Fruit fly (Drosophila melanogaster) whole organism, embryonic: ENCODE data around the gene SuUR.
A peak's percentile ranks its signal among the peaks of the same experiment; 100 is the strongest.

Experiments
- Aef1 ChIP-seq: fragments of 200-800 bp; sonication (Bioruptor generic); IDR thresholded peaks from 3 replicates; pipeline ENCODE4 v1.3.6; 2022; ENCODE audit warnings: missing biosample characterization, missing genetic modification characterization
- Atf6 ChIP-seq: fragments of 200-800 bp; sonication (Bioruptor generic); IDR thresholded peaks from 2 replicates; pipeline ENCODE4 v1.3.6; 2022; ENCODE audit warnings: missing biosample characterization, missing genetic modification characterization
- CG11247 ChIP-seq: fragments of 200-800 bp; sonication (Bioruptor generic); IDR thresholded peaks from 2 replicates; pipeline ENCODE4 v1.3.6; 2022; ENCODE audit warnings: missing biosample characterization, missing genetic modification characterization
- CG11696 ChIP-seq: fragments of 200-800 bp; sonication (Bioruptor generic); IDR thresholded peaks from 2 replicates; pipeline ENCODE4 v1.3.6; 2022; ENCODE audit warnings: missing biosample characterization, missing genetic modification characterization
- CG13123 ChIP-seq: fragments of 200-800 bp; sonication (Bioruptor generic); optimal IDR thresholded peaks from 2 replicates; lab custom pipeline; 2016; ENCODE audit warnings: missing biosample characterization, missing genetic modification characterization
- CG13624 ChIP-seq: fragments of 200-800 bp; sonication (Bioruptor generic); optimal IDR thresholded peaks from 2 replicates; lab custom pipeline; 2016; ENCODE audit warnings: missing biosample characterization, missing genetic modification characterization
- CG13775 ChIP-seq: fragments of 200-800 bp; sonication (Bioruptor generic); optimal IDR thresholded peaks from 3 replicates; lab custom pipeline; 2017; ENCODE audit warnings: missing biosample characterization, mild to moderate bottlenecking, missing genetic modification characterization
- CG14014 ChIP-seq: fragments of 200-800 bp; sonication (Bioruptor generic); IDR thresholded peaks from 2 replicates; pipeline ENCODE4 v1.3.6; 2022; ENCODE audit warnings: missing biosample characterization, missing genetic modification characterization
- CG18262 ChIP-seq: fragments of 200-800 bp; optimal IDR thresholded peaks from 3 replicates; lab custom pipeline; 2019; ENCODE audit warnings: missing biosample characterization, mild to moderate bottlenecking, missing genetic modification characterization, moderate library complexity
- CG2202 ChIP-seq: fragments of 200-800 bp; sonication (Bioruptor generic); optimal IDR thresholded peaks from 2 replicates; lab custom pipeline; 2018; ENCODE audit warnings: missing biosample characterization, mild to moderate bottlenecking, missing genetic modification characterization
- CG30020 ChIP-seq: fragments of 200-800 bp; optimal IDR thresholded peaks from 2 replicates; lab custom pipeline; 2019; ENCODE audit warnings: missing biosample characterization, mild to moderate bottlenecking, missing genetic modification characterization, moderate library complexity
- CG3407 ChIP-seq: fragments of 200-800 bp; sonication (Bioruptor generic); optimal IDR thresholded peaks from 2 replicates; lab custom pipeline; 2018; ENCODE audit warnings: missing biosample characterization, mild to moderate bottlenecking, missing genetic modification characterization
- CG3847 ChIP-seq: fragments of 200-800 bp; sonication (Bioruptor generic); IDR thresholded peaks from 2 replicates; pipeline ENCODE4 v1.3.6; 2022; ENCODE audit warnings: missing biosample characterization, missing genetic modification characterization
- CG6654 ChIP-seq: fragments of 200-800 bp; sonication (Bioruptor generic); optimal IDR thresholded peaks from 2 replicates; lab custom pipeline; 2017; ENCODE audit warnings: missing biosample characterization, mild to moderate bottlenecking, missing genetic modification characterization
- CG6689 ChIP-seq: fragments of 200-800 bp; sonication (Bioruptor generic); IDR thresholded peaks from 2 replicates; pipeline ENCODE4 v1.3.6; 2022; ENCODE audit warnings: missing biosample characterization, missing genetic modification characterization
- CG7372 ChIP-seq: fragments of 200-800 bp; sonication (Bioruptor generic); IDR thresholded peaks from 2 replicates; pipeline ENCODE4 v1.3.6; 2022; ENCODE audit warnings: missing biosample characterization, missing genetic modification characterization
- CG7745 ChIP-seq: fragments of 200-800 bp; sonication (Bioruptor generic); optimal IDR thresholded peaks from 2 replicates; lab custom pipeline; 2018; ENCODE audit warnings: missing biosample characterization, mild to moderate bottlenecking, missing genetic modification characterization, moderate library complexity
- CkIIα-i1 ChIP-seq: fragments of 200-800 bp; sonication (Bioruptor generic); IDR thresholded peaks from 2 replicates; pipeline ENCODE4 v1.3.6; 2022; ENCODE audit warnings: missing biosample characterization, missing genetic modification characterization
- Dip3 ChIP-seq: fragments of 200-800 bp; sonication (Bioruptor generic); optimal IDR thresholded peaks from 3 replicates; lab custom pipeline; 2016; ENCODE audit warnings: missing biosample characterization, missing genetic modification characterization
- HHEX ChIP-seq: fragments of 200-800 bp; sonication (Bioruptor generic); optimal IDR thresholded peaks from 3 replicates; lab custom pipeline; 2017; ENCODE audit warnings: missing biosample characterization, mild to moderate bottlenecking, missing genetic modification characterization, missing genetic modification reagents
- HLHmδ ChIP-seq: fragments of 200-800 bp; sonication (Bioruptor generic); optimal IDR thresholded peaks from 2 replicates; lab custom pipeline; 2018; ENCODE audit warnings: missing biosample characterization, mild to moderate bottlenecking, missing genetic modification characterization, moderate library complexity
- Hand ChIP-seq: fragments of 200-800 bp; sonication (Bioruptor generic); optimal IDR thresholded peaks from 2 replicates; lab custom pipeline; 2017; ENCODE audit warnings: mild to moderate bottlenecking, missing biosample characterization, missing genetic modification reagents, missing genetic modification characterization
- MTF-1 ChIP-seq: fragments of 200-800 bp; sonication (Bioruptor generic); optimal IDR thresholded peaks from 2 replicates; lab custom pipeline; 2018; ENCODE audit warnings: missing biosample characterization, mild to moderate bottlenecking, missing genetic modification characterization, borderline replicate concordance
- NFAT ChIP-seq: fragments of 200-800 bp; sonication (Bioruptor generic); IDR thresholded peaks from 2 replicates; pipeline ENCODE4 v1.3.6; 2022; ENCODE audit warnings: missing biosample characterization, missing genetic modification characterization
- Six4 ChIP-seq: fragments of 200-800 bp; sonication (Bioruptor generic); optimal IDR thresholded peaks from 2 replicates; lab custom pipeline; 2016; ENCODE audit warnings: missing biosample characterization, missing genetic modification characterization
- Vsx1 ChIP-seq: fragments of 200-800 bp; sonication (Bioruptor generic); optimal IDR thresholded peaks from 2 replicates; lab custom pipeline; 2017; ENCODE audit warnings: missing biosample characterization, mild to moderate bottlenecking, missing genetic modification characterization, missing genetic modification reagents
- Xrp1 ChIP-seq: fragments of 200-800 bp; sonication (Bioruptor generic); IDR thresholded peaks from 2 replicates; pipeline ENCODE4 v1.3.6; 2022; ENCODE audit warnings: missing biosample characterization, missing genetic modification characterization
- ac ChIP-seq: fragments of 200-800 bp; sonication (Bioruptor generic); optimal IDR thresholded peaks from 3 replicates; lab custom pipeline; 2017; ENCODE audit warnings: missing biosample characterization, mild to moderate bottlenecking, missing genetic modification characterization
- btn ChIP-seq: fragments of 200-800 bp; sonication (Bioruptor generic); optimal IDR thresholded peaks from 2 replicates; lab custom pipeline; 2016; ENCODE audit warnings: missing biosample characterization, missing genetic modification characterization
- croc ChIP-seq: fragments of 200-800 bp; sonication (Bioruptor generic); conservative IDR thresholded peaks from 3 replicates; pipeline ENCODE4 v1.3.6; 2022; ENCODE audit warnings: missing biosample characterization, missing genetic modification characterization
- dm ChIP-seq: fragments of 200-800 bp; sonication (Bioruptor generic); optimal IDR thresholded peaks from 3 replicates; lab custom pipeline; 2016; ENCODE audit warnings: missing biosample characterization, missing genetic modification characterization
- en ChIP-seq: fragments of 200-800 bp; sonication (Bioruptor generic); optimal IDR thresholded peaks from 2 replicates; lab custom pipeline; 2016; ENCODE audit warnings: missing biosample characterization, missing genetic modification characterization
- esg ChIP-seq: fragments of 200-800 bp; sonication (Bioruptor generic); conservative IDR thresholded peaks from 2 replicates; pipeline ENCODE4 v1.3.6; 2022; ENCODE audit warnings: missing biosample characterization, missing genetic modification characterization
- h ChIP-seq: fragments of >200 bp; optimal IDR thresholded peaks from 2 replicates; lab custom pipeline; 2017
- lbe ChIP-seq: fragments of 200-800 bp; sonication (Bioruptor generic); optimal IDR thresholded peaks from 2 replicates; lab custom pipeline; 2016; ENCODE audit warnings: missing biosample characterization, mild to moderate bottlenecking, missing genetic modification characterization
- lilli ChIP-seq: fragments of 200-800 bp; sonication (Bioruptor generic); optimal IDR thresholded peaks from 3 replicates; lab custom pipeline; 2016; ENCODE audit warnings: missing biosample characterization, missing genetic modification characterization
- luna ChIP-seq: fragments of 200-800 bp; sonication (Bioruptor generic); optimal IDR thresholded peaks from 2 replicates; lab custom pipeline; 2016; ENCODE audit warnings: missing biosample characterization, missing genetic modification characterization
- mld ChIP-seq: fragments of 200-800 bp; sonication (Bioruptor generic); IDR thresholded peaks from 3 replicates; pipeline ENCODE4 v1.3.6; 2022; ENCODE audit warnings: missing biosample characterization, missing genetic modification characterization; ENCODE audit not compliant: partially characterized antibody
- nerfin-1 ChIP-seq: fragments of 200-800 bp; sonication (Bioruptor generic); optimal IDR thresholded peaks from 3 replicates; lab custom pipeline; 2019; ENCODE audit warnings: missing biosample characterization, mild to moderate bottlenecking, missing genetic modification characterization, moderate library complexity
- oc ChIP-seq: fragments of 200-800 bp; sonication (Bioruptor generic); optimal IDR thresholded peaks from 2 replicates; lab custom pipeline; 2018; ENCODE audit warnings: missing biosample characterization, mild to moderate bottlenecking, missing genetic modification characterization, moderate library complexity
- phol ChIP-seq: fragments of 200-800 bp; sonication (Bioruptor generic); optimal IDR thresholded peaks from 3 replicates; lab custom pipeline; 2018; ENCODE audit warnings: missing biosample characterization, mild to moderate bottlenecking, missing genetic modification characterization, moderate library complexity
- pros ChIP-seq: fragments of 200-800 bp; sonication (Bioruptor generic); optimal IDR thresholded peaks from 3 replicates; lab custom pipeline; 2019; ENCODE audit warnings: missing biosample characterization, mild to moderate bottlenecking, missing genetic modification characterization, moderate library complexity
- ranshi ChIP-seq: fragments of 200-800 bp; sonication (Bioruptor generic); IDR thresholded peaks from 2 replicates; pipeline ENCODE4 v1.3.6; 2022; ENCODE audit warnings: missing biosample characterization, missing genetic modification characterization
- repo ChIP-seq: fragments of 200-800 bp; sonication (Bioruptor generic); optimal IDR thresholded peaks from 2 replicates; lab custom pipeline; 2016; ENCODE audit warnings: missing biosample characterization, missing genetic modification characterization
- sc ChIP-seq, 3 experiments: fragments of >200 bp in 2 of 3; fragments of 200-800 bp in 1 of 3; sonication (Bioruptor generic) in 1 of 3; optimal IDR thresholded peaks; 2 replicates in 2 of 3; 3 replicates in 1 of 3; lab custom pipeline; 2017; ENCODE audit warnings: mild to moderate bottlenecking in 1 of 3, missing biosample characterization in 1 of 3, missing genetic modification characterization in 1 of 3, missing genetic modification reagents in 1 of 3
- schlank ChIP-seq: fragments of 200-800 bp; sonication (Bioruptor generic); optimal IDR thresholded peaks from 2 replicates; lab custom pipeline; 2018; ENCODE audit warnings: missing biosample characterization, mild to moderate bottlenecking, missing genetic modification characterization
- sima ChIP-seq: fragments of 200-800 bp; sonication (Bioruptor generic); optimal IDR thresholded peaks from 2 replicates; lab custom pipeline; 2016; ENCODE audit warnings: missing biosample characterization, missing genetic modification characterization
- ssp ChIP-seq: fragments of 200-800 bp; sonication (Bioruptor generic); IDR thresholded peaks from 2 replicates; pipeline ENCODE4 v1.3.6; 2022; ENCODE audit warnings: missing biosample characterization, missing genetic modification characterization
- trh ChIP-seq: fragments of 200-800 bp; sonication (Bioruptor generic); optimal IDR thresholded peaks from 2 replicates; lab custom pipeline; 2016; ENCODE audit warnings: missing biosample characterization, missing genetic modification characterization
- zen ChIP-seq: fragments of 200-800 bp; sonication (Bioruptor generic); optimal IDR thresholded peaks from 3 replicates; lab custom pipeline; 2018; ENCODE audit warnings: missing biosample characterization, mild to moderate bottlenecking, missing genetic modification characterization, moderate library complexity
- zf30C ChIP-seq: fragments of 200-800 bp; sonication (Bioruptor generic); optimal IDR thresholded peaks from 3 replicates; lab custom pipeline; 2018; ENCODE audit warnings: missing biosample characterization, mild to moderate bottlenecking, missing genetic modification characterization

The SuUR gene

dm6 chr3L:11093046-11093520 lies 28.3 kb downstream of the SuUR start, which contains the start of gene JIL-1 (continued):
- TF ChIP-seq CG14014 (GFP tag; lab: Robert Waterston, UW) (peak; percentile 62), HLHmδ (GFP tag; lab: Kevin White, UChicago) (peak; percentile 10), Atf6 (GFP tag; lab: Robert Waterston, UW) (peak; percentile 67), Xrp1 (GFP tag; lab: Robert Waterston, UW) (peak; percentile 76), nerfin-1 (tag; lab: Kevin White, UChicago) (peak; percentile 30), phol (tag; lab: Kevin White, UChicago) (peak; percentile 65), croc (GFP tag; lab: Robert Waterston, UW) (peak; percentile 54; the same call in 2 of the 3 replicates), dm (GFP tag; lab: Kevin White, UChicago) (no peak), CG18262 (peak; percentile 43), sima (no peak), sc (optimal IDR thresholded peaks at IDR 0.05; lab: Kevin White, UChicago) (no peak), sc (GFP tag; optimal IDR thresholded peaks at IDR 0.05; lab: Kevin White, UChicago) (no peak), CG11247 (GFP tag; lab: Robert Waterston, UW) (peak; percentile 83), CG3847 (GFP tag; lab: Robert Waterston, UW) (peak; percentile 96), Six4 (GFP tag; lab: Kevin White, UChicago) (no peak), CG6654 (no peak), CG30020 (tag; lab: Kevin White, UChicago) (peak; percentile 33), pros (GFP tag; lab: Kevin White, UChicago) (no peak), mld (GFP tag; lab: Robert Waterston, UW) (peak; percentile 79), CG3407 (GFP tag; lab: Kevin White, UChicago) (peak; percentile 46), MTF-1 (GFP tag; lab: Kevin White, UChicago) (no peak), schlank (tag; lab: Kevin White, UChicago) (no peak), trh (GFP tag; lab: Kevin White, UChicago) (peak; percentile 8), en (GFP tag; lab: Kevin White, UChicago) (no peak), ac (GFP tag; lab: Kevin White, UChicago) (no peak), esg (GFP tag; lab: Robert Waterston, UW) (peak; percentile 42; the same call in 1 of the 2 replicates), Hand (GFP tag; lab: Kevin White, UChicago) (no peak), CkIIα-i1 (GFP tag; lab: Robert Waterston, UW) (no peak), ranshi (GFP tag; lab: Robert Waterston, UW) (peak; percentile 63), CG2202 (peak; percentile 34), CG7372 (GFP tag; lab: Robert Waterston, UW) (peak; percentile 48; the same call in 1 of the 2 replicates), oc (tag; lab: Kevin White, UChicago) (peak; percentile 17), luna (GFP tag; lab: Kevin White, UChicago) (no peak), lilli (GFP tag; lab: Kevin White, UChicago) (peak; percentile 76), NFAT (GFP tag; lab: Robert Waterston, UW) (peak; percentile 92), CG11696 (GFP tag; lab: Robert Waterston, UW) (no peak), CG13775 (GFP tag; lab: Kevin White, UChicago) (peak; percentile 37), Dip3 (peak; percentile 48), lbe (GFP tag; lab: Kevin White, UChicago) (peak; percentile 51), zen (tag; lab: Kevin White, UChicago) (peak; percentile 55), CG13123 (GFP tag; lab: Kevin White, UChicago) (peak; percentile 39), h (lab: Kevin White, UChicago) (no peak), CG7745 (tag; lab: Kevin White, UChicago) (no peak), HHEX (GFP tag; lab: Kevin White, UChicago) (peak; percentile 20), repo (GFP tag; lab: Kevin White, UChicago) (peak; percentile 19), CG6689 (GFP tag; lab: Robert Waterston, UW) (peak; percentile 31; the same call in 1 of the 2 replicates), Aef1 (GFP tag; lab: Robert Waterston, UW) (peak; percentile 47), Vsx1 (peak; percentile 19), CG13624 (peak; percentile 46), zf30C (GFP tag; lab: Kevin White, UChicago) (no peak), btn (GFP tag; lab: Kevin White, UChicago) (no peak), ssp (GFP tag; lab: Robert Waterston, UW) (peak; percentile 57)
